Fruit fly (Drosophila melanogaster) whole organism, embryonic: ENCODE measurements around the gene CG7579.

Experiments
- Abd-B ChIP-seq: fragments of 200-800 bp; sonication (Bioruptor generic); optimal IDR thresholded peaks from 2 replicates; lab custom pipeline; 2018; ENCODE audit warnings: missing biosample characterization, mild to moderate bottlenecking, missing genetic modification characterization, moderate library complexity
- Awh ChIP-seq: fragments of 200-800 bp; sonication (Bioruptor generic); IDR thresholded peaks from 2 replicates; pipeline ENCODE4, ENCODE4 v1.3.6; 2022; ENCODE audit warnings: missing biosample characterization, missing genetic modification characterization
- CG10209 ChIP-seq: fragments of 200-800 bp; sonication (Bioruptor generic); optimal IDR thresholded peaks from 3 replicates; lab custom pipeline; 2017; ENCODE audit warnings: missing biosample characterization, mild to moderate bottlenecking, missing genetic modification characterization, missing genetic modification reagents
- CG12104 ChIP-seq: fragments of 200-800 bp; sonication (Bioruptor generic); optimal IDR thresholded peaks from 3 replicates; lab custom pipeline; 2016; ENCODE audit warnings: missing biosample characterization, missing genetic modification characterization
- CG12769 ChIP-seq: fragments of 200-800 bp; sonication (Bioruptor generic); optimal IDR thresholded peaks from 2 replicates; lab custom pipeline; 2019; ENCODE audit warnings: missing biosample characterization, mild to moderate bottlenecking, missing genetic modification characterization, moderate library complexity
- CG13296 ChIP-seq: fragments of 200-800 bp; sonication (Bioruptor generic); optimal IDR thresholded peaks from 3 replicates; lab custom pipeline; 2018; ENCODE audit warnings: missing biosample characterization, mild to moderate bottlenecking, missing genetic modification characterization
- CG14014 ChIP-seq: fragments of 200-800 bp; sonication (Bioruptor generic); IDR thresholded peaks from 2 replicates; pipeline ENCODE4 v1.3.6; 2022; ENCODE audit warnings: missing biosample characterization, missing genetic modification characterization
- CG15269 ChIP-seq: fragments of 200-800 bp; sonication (Bioruptor generic); optimal IDR thresholded peaks from 2 replicates; lab custom pipeline; 2018; ENCODE audit warnings: missing biosample characterization, mild to moderate bottlenecking, missing genetic modification characterization, moderate library complexity
- CG2120 ChIP-seq: fragments of 200-800 bp; sonication (Bioruptor generic); optimal IDR thresholded peaks from 3 replicates; lab custom pipeline; 2016; ENCODE audit warnings: missing biosample characterization, missing genetic modification characterization
- CG2129 ChIP-seq: fragments of 200-800 bp; sonication (Bioruptor generic); IDR thresholded peaks from 2 replicates; pipeline ENCODE4 v1.3.6; 2022; ENCODE audit warnings: missing biosample characterization, missing genetic modification characterization; ENCODE audit not compliant: partially characterized antibody
- CG2678 ChIP-seq: fragments of 200-800 bp; sonication (Bioruptor generic); optimal IDR thresholded peaks from 3 replicates; lab custom pipeline; 2019; ENCODE audit warnings: missing biosample characterization, mild to moderate bottlenecking, missing genetic modification characterization, moderate library complexity
- CG3281 ChIP-seq: fragments of 200-800 bp; sonication (Bioruptor generic); optimal IDR thresholded peaks from 3 replicates; lab custom pipeline; 2017; ENCODE audit warnings: missing biosample characterization, mild to moderate bottlenecking, missing genetic modification characterization
- CG4360 ChIP-seq: fragments of 200-800 bp; sonication (Bioruptor generic); IDR thresholded peaks from 2 replicates; pipeline ENCODE4 v1.3.6; 2022; ENCODE audit warnings: missing biosample characterization, missing genetic modification characterization
- CG7372 ChIP-seq: fragments of 200-800 bp; sonication (Bioruptor generic); IDR thresholded peaks from 2 replicates; pipeline ENCODE4 v1.3.6; 2022; ENCODE audit warnings: missing biosample characterization, missing genetic modification characterization
- CG7928 ChIP-seq: fragments of 200-800 bp; sonication (Bioruptor generic); optimal IDR thresholded peaks from 2 replicates; lab custom pipeline; 2017; ENCODE audit warnings: missing biosample characterization, mild to moderate bottlenecking, missing genetic modification characterization
- CG8290 ChIP-seq, 3 experiments: fragments of 200-800 bp; sonication (Bioruptor generic); optimal IDR thresholded peaks; 2 replicates each; lab custom pipeline; 2016 to 2019; ENCODE audit warnings: missing biosample characterization in 3 of 3, missing genetic modification characterization in 3 of 3, mild to moderate bottlenecking in 2 of 3, moderate library complexity in 1 of 3
- CG9727 ChIP-seq: fragments of 200-800 bp; sonication (Bioruptor generic); optimal IDR thresholded peaks from 3 replicates; lab custom pipeline; 2017; ENCODE audit warnings: missing biosample characterization, mild to moderate bottlenecking, missing genetic modification characterization
- CG9817 ChIP-seq: fragments of 200-800 bp; sonication (Bioruptor generic); optimal IDR thresholded peaks from 2 replicates; lab custom pipeline; 2018; ENCODE audit warnings: missing biosample characterization, mild to moderate bottlenecking, missing genetic modification characterization, moderate library complexity
- CG9932 ChIP-seq: fragments of 200-800 bp; sonication (Bioruptor generic); IDR thresholded peaks from 2 replicates; pipeline ENCODE4 v1.3.6; 2022; ENCODE audit warnings: missing biosample characterization, missing genetic modification characterization
- CrebB ChIP-seq: fragments of 200-800 bp; sonication (Bioruptor generic); optimal IDR thresholded peaks from 3 replicates; lab custom pipeline; 2018; ENCODE audit warnings: missing biosample characterization, mild to moderate bottlenecking, missing genetic modification characterization
- D ChIP-seq, 2 experiments: fragments of 200-800 bp in 1 of 2; fragments of >200 bp in 1 of 2; sonication (Bioruptor generic) in 1 of 2; optimal IDR thresholded peaks; 2 replicates in 1 of 2; 3 replicates in 1 of 2; lab custom pipeline; 2017; ENCODE audit warnings: mild to moderate bottlenecking in 1 of 2, missing biosample characterization in 1 of 2, missing genetic modification characterization in 1 of 2, missing genetic modification reagents in 1 of 2
- NC2α ChIP-seq: fragments of 200-800 bp; sonication (Bioruptor generic); optimal IDR thresholded peaks from 2 replicates; lab custom pipeline; 2016; ENCODE audit warnings: missing biosample characterization, missing genetic modification characterization
- Pdp1 ChIP-seq, 2 experiments: fragments of 200-800 bp; sonication (Bioruptor generic); optimal IDR thresholded peaks; 3 replicates each; lab custom pipeline; 2016; ENCODE audit warnings: missing biosample characterization in 2 of 2, missing genetic modification characterization in 2 of 2, mild to moderate bottlenecking in 1 of 2, moderate library complexity in 1 of 2
- Poxn ChIP-seq: fragments of 200-800 bp; sonication (Bioruptor generic); IDR thresholded peaks from 2 replicates; pipeline ENCODE4 v1.3.6; 2022; ENCODE audit warnings: missing biosample characterization, missing genetic modification characterization
- bab2 ChIP-seq: fragments of 200-800 bp; sonication (Bioruptor generic); optimal IDR thresholded peaks from 2 replicates; lab custom pipeline; 2016; ENCODE audit warnings: missing biosample characterization, missing genetic modification characterization
- bcd ChIP-seq: fragments of 200-800 bp; sonication (Bioruptor generic); optimal IDR thresholded peaks from 2 replicates; lab custom pipeline; 2017; ENCODE audit warnings: missing biosample characterization, mild to moderate bottlenecking, missing genetic modification characterization
- cg ChIP-seq: fragments of 200-800 bp; sonication (Bioruptor generic); optimal IDR thresholded peaks from 3 replicates; lab custom pipeline; 2019; ENCODE audit warnings: missing biosample characterization, mild to moderate bottlenecking, missing genetic modification characterization, moderate library complexity
- ci ChIP-seq: fragments of 200-800 bp; sonication (Bioruptor generic); IDR thresholded peaks from 3 replicates; pipeline ENCODE4 v1.3.6; 2022; ENCODE audit warnings: missing biosample characterization, missing genetic modification characterization
- croc ChIP-seq: fragments of 200-800 bp; sonication (Bioruptor generic); conservative IDR thresholded peaks from 3 replicates; pipeline ENCODE4 v1.3.6; 2022; ENCODE audit warnings: missing biosample characterization, missing genetic modification characterization
- dpn ChIP-seq, 2 experiments: fragments of 200-800 bp; sonication (Bioruptor generic); optimal IDR thresholded peaks; 3 replicates each; lab custom pipeline; 2016; ENCODE audit warnings: missing biosample characterization in 2 of 2, missing genetic modification characterization in 2 of 2
- ems ChIP-seq: fragments of 200-800 bp; sonication (Bioruptor generic); optimal IDR thresholded peaks from 3 replicates; lab custom pipeline; 2016; ENCODE audit warnings: missing biosample characterization, missing genetic modification characterization
- eve ChIP-seq, 2 experiments: fragments of >200 bp; optimal IDR thresholded peaks; 2 replicates each; lab custom pipeline; 2017; ENCODE audit warnings: missing biosample characterization in 2 of 2, missing genetic modification characterization in 2 of 2
- fd3F ChIP-seq: fragments of 200-800 bp; sonication (Bioruptor generic); optimal IDR thresholded peaks from 2 replicates; lab custom pipeline; 2018; ENCODE audit warnings: missing biosample characterization, mild to moderate bottlenecking, missing genetic modification characterization, moderate library complexity
- gem ChIP-seq: fragments of 200-800 bp; sonication (Bioruptor generic); optimal IDR thresholded peaks from 2 replicates; lab custom pipeline; 2019; ENCODE audit warnings: missing biosample characterization, mild to moderate bottlenecking, missing genetic modification characterization, moderate library complexity
- hkb ChIP-seq, 2 experiments: fragments of 200-800 bp in 1 of 2; fragments of >200 bp in 1 of 2; sonication (Bioruptor generic) in 1 of 2; IDR thresholded peaks in 1 of 2; optimal IDR thresholded peaks in 1 of 2; 2 replicates each; pipeline versions ENCODE4 v1.3.6 to Lab custom; 2017 to 2022; ENCODE audit warnings: missing biosample characterization in 1 of 2, missing genetic modification characterization in 1 of 2
- lab ChIP-seq: fragments of 200-800 bp; sonication (Bioruptor generic); optimal IDR thresholded peaks from 3 replicates; lab custom pipeline; 2017; ENCODE audit warnings: missing biosample characterization, missing genetic modification characterization, mild to moderate bottlenecking, moderate library complexity, missing genetic modification reagents
- luna ChIP-seq: fragments of 200-800 bp; sonication (Bioruptor generic); optimal IDR thresholded peaks from 2 replicates; lab custom pipeline; 2016; ENCODE audit warnings: missing biosample characterization, missing genetic modification characterization
- mirr ChIP-seq: fragments of 200-800 bp; sonication (Bioruptor generic); optimal IDR thresholded peaks from 3 replicates; lab custom pipeline; 2018; ENCODE audit warnings: missing biosample characterization, mild to moderate bottlenecking, missing genetic modification characterization
- pzg ChIP-seq: fragments of 200-800 bp; sonication (Bioruptor generic); optimal IDR thresholded peaks from 3 replicates; lab custom pipeline; 2018; ENCODE audit warnings: missing biosample characterization, mild to moderate bottlenecking, missing genetic modification characterization, moderate library complexity
- schlank ChIP-seq: fragments of 200-800 bp; sonication (Bioruptor generic); optimal IDR thresholded peaks from 2 replicates; lab custom pipeline; 2018; ENCODE audit warnings: missing biosample characterization, mild to moderate bottlenecking, missing genetic modification characterization
- scrt ChIP-seq: fragments of 200-800 bp; sonication (Bioruptor generic); optimal IDR thresholded peaks from 2 replicates; lab custom pipeline; 2018; ENCODE audit warnings: missing biosample characterization, mild to moderate bottlenecking, missing genetic modification characterization, moderate library complexity
- twi ChIP-seq: fragments of 200-800 bp; optimal IDR thresholded peaks from 2 replicates; lab custom pipeline; 2019; ENCODE audit warnings: missing biosample characterization, mild to moderate bottlenecking, missing genetic modification characterization, moderate library complexity
- wor ChIP-seq: fragments of 200-800 bp; sonication (Bioruptor generic); IDR thresholded peaks from 2 replicates; pipeline ENCODE4 v1.3.6; 2022; ENCODE audit warnings: missing biosample characterization, missing genetic modification characterization

The CG7579 gene

DNA sequence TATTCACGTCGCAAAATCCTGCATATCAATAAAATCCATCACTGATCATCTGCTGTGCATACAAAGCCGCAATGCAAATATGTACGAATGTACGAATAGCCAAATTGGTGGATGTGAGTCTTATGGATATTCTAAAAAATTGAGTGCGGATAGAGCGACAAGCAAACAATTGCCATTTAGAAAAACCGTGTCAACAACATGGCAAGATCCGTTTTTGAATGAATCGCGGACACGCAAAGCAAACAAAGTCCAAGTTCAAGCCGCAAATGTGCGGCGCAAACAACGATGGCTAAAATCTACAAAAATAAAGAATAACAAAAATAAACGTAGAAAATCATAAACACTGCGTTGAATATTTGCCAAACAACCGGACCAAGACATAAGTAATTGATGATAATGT lies 6.3 kb upstream of the CG7579 start (continued):
- TF ChIP-seq ci (GFP tag; lab: Robert Waterston, UW), result peak; percentile 32; the same call in 1 of the 3 replicates
- peak; percentile 16 for TF ChIP-seq gem (tag; lab: Kevin White, UChicago)
- peak; percentile 49 for TF ChIP-seq mirr (GFP tag; lab: Kevin White, UChicago)
- peak; percentile 33 for TF ChIP-seq fd3F (GFP tag; lab: Kevin White, UChicago)
- TF ChIP-seq lab (GFP tag; lab: Kevin White, UChicago), result peak; percentile 47
- TF ChIP-seq Awh, result no peak
- peak; percentile 54 for TF ChIP-seq CG13296 (GFP tag; lab: Kevin White, UChicago)
- no peak for TF ChIP-seq CG4360
- TF ChIP-seq dpn (GFP tag; optimal IDR thresholded peaks at IDR 0.05; lab: Kevin White, UChicago), result peak in 1 of 2 experiments; percentile 7
- TF ChIP-seq luna (GFP tag; lab: Kevin White, UChicago), result peak; percentile 40
- no peak for TF ChIP-seq pzg (GFP tag; lab: Kevin White, UChicago)
- peak; percentile 9 for TF ChIP-seq bab2 (GFP tag; lab: Kevin White, UChicago)
- peak; percentile 35 for TF ChIP-seq CG10209
- peak; percentile 31; the same call in 1 of the 2 replicates for TF ChIP-seq CG9932 (GFP tag; lab: Robert Waterston, UW)
- TF ChIP-seq CrebB, result peak; percentile 28
- no peak for TF ChIP-seq CG2129 (GFP tag; lab: Robert Waterston, UW)
- TF ChIP-seq Pdp1 (GFP tag; optimal IDR thresholded peaks at IDR 0.05; lab: Kevin White, UChicago), result no peak
- peak; percentile 29 for TF ChIP-seq schlank (tag; lab: Kevin White, UChicago)
- no peak for TF ChIP-seq CG8290 (GFP tag; optimal IDR thresholded peaks at IDR 0.05; lab: Kevin White, UChicago)
- peak in 1 of 2 experiments; percentile 46 for TF ChIP-seq CG8290 (tag; optimal IDR thresholded peaks at IDR 0.05; lab: Kevin White, UChicago)
- no peak for TF ChIP-seq CG9727 (GFP tag; lab: Kevin White, UChicago)
- TF ChIP-seq CG2678 (tag; lab: Kevin White, UChicago), result peak; percentile 26
- no peak for TF ChIP-seq Abd-B
- TF ChIP-seq CG9817 (tag; lab: Kevin White, UChicago), result no peak
- peak; percentile 13 for TF ChIP-seq bcd (GFP tag; lab: Kevin White, UChicago)
- peak; percentile 22 for TF ChIP-seq CG2120 (GFP tag; lab: Kevin White, UChicago)
- TF ChIP-seq CG3281 (GFP tag; lab: Kevin White, UChicago), result peak; percentile 43
- TF ChIP-seq CG12769 (tag; lab: Kevin White, UChicago), result peak; percentile 17
- TF ChIP-seq CG14014 (GFP tag; lab: Robert Waterston, UW), result peak; percentile 61; the same call in 1 of the 2 replicates
- no peak for TF ChIP-seq D (optimal IDR thresholded peaks at IDR 0.05; lab: Kevin White, UChicago)
- TF ChIP-seq D (GFP tag; optimal IDR thresholded peaks at IDR 0.05; lab: Kevin White, UChicago), result no peak
- no peak for TF ChIP-seq CG7372 (GFP tag; lab: Robert Waterston, UW)
- TF ChIP-seq NC2α, result no peak

DNA sequence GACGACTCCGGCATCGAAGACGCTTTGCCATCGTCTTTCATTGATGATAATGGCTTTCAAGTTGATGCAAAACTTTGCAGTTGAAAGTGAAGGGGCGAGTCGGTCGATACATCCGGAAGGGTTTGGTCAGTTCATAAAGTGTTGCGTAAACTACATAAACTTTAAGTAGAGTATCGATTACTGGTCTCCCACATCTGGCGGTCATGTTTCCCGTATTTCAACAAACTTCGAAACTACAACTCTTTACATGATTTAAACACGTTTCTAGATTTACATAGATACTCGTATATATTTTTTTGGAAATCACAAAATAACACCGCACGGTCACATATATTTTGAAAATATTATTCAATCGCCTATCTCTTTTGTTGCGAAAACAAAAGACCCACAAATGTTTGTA lies 4.6 kb upstream of the CG7579 start, which contains the start of gene CG34452:
Gene CG34452 (minus strand): TSS at position 101 of the 400 bp plus-strand sequence.
- TF ChIP-seq ems (GFP tag; lab: Kevin White, UChicago) (no peak), croc (no peak), Poxn (GFP tag; lab: Robert Waterston, UW) (no peak), cg (no peak), hkb (optimal IDR thresholded peaks at IDR 0.05; lab: Kevin White, UChicago) (no peak), hkb (GFP tag; IDR thresholded peaks at IDR 0.05; lab: Robert Waterston, UW) (no peak), CG12104 (GFP tag; lab: Kevin White, UChicago) (no peak), twi (tag; lab: Kevin White, UChicago) (no peak), CG7928 (GFP tag; lab: Kevin White, UChicago) (no peak), eve (GFP tag; optimal IDR thresholded peaks at IDR 0.05; lab: Kevin White, UChicago) (no peak), wor (no peak), scrt (GFP tag; lab: Kevin White, UChicago) (no peak), CG15269 (tag; lab: Kevin White, UChicago) (no peak)
